Fruit fly (Drosophila melanogaster) whole organism, embryonic: ENCODE results near the gene geko.
A peak's percentile ranks its signal among the peaks of the same experiment; 100 is the strongest.

ENCODE experiments used
- CG10321 ChIP-seq: fragments of 200-800 bp; sonication (Bioruptor generic); IDR thresholded peaks from 2 replicates; pipeline ENCODE4 v1.3.6; 2022; ENCODE audit warnings: missing biosample characterization, missing genetic modification characterization
- CG10979 ChIP-seq: fragments of 200-800 bp; sonication (Bioruptor generic); optimal IDR thresholded peaks from 2 replicates; lab custom pipeline; 2018; ENCODE audit warnings: missing biosample characterization, mild to moderate bottlenecking, missing genetic modification characterization, moderate library complexity
- CG11247 ChIP-seq: fragments of 200-800 bp; sonication (Bioruptor generic); IDR thresholded peaks from 2 replicates; pipeline ENCODE4 v1.3.6; 2022; ENCODE audit warnings: missing biosample characterization, missing genetic modification characterization
- CG17359 ChIP-seq: fragments of 200-800 bp; sonication (Bioruptor generic); optimal IDR thresholded peaks from 3 replicates; lab custom pipeline; 2018; ENCODE audit warnings: missing biosample characterization, mild to moderate bottlenecking, missing genetic modification characterization, moderate library complexity
- CG18011 ChIP-seq: fragments of 200-800 bp; sonication (Bioruptor generic); optimal IDR thresholded peaks from 2 replicates; lab custom pipeline; 2017; ENCODE audit warnings: missing biosample characterization, missing genetic modification characterization, mild to moderate bottlenecking, moderate library complexity, missing genotype
- CG18599 ChIP-seq: fragments of 200-800 bp; sonication (Bioruptor generic); optimal IDR thresholded peaks from 3 replicates; lab custom pipeline; 2017; ENCODE audit warnings: missing biosample characterization, missing genetic modification characterization, mild to moderate bottlenecking, moderate library complexity, missing genetic modification reagents
- CG2199 ChIP-seq: fragments of 200-800 bp; sonication (Bioruptor generic); IDR thresholded peaks from 3 replicates; pipeline ENCODE4 v1.3.6; 2022; ENCODE audit warnings: missing biosample characterization, missing genetic modification characterization
- CG2889 ChIP-seq: fragments of 200-800 bp; sonication (Bioruptor generic); IDR thresholded peaks from 3 replicates; pipeline ENCODE4 v1.3.6; 2022; ENCODE audit warnings: missing biosample characterization, missing genetic modification characterization
- CG31441 ChIP-seq: fragments of 200-800 bp; sonication (Bioruptor generic); IDR thresholded peaks from 2 replicates; pipeline ENCODE4 v1.3.6; 2022; ENCODE audit warnings: missing biosample characterization, missing genetic modification characterization
- CG34376 ChIP-seq: fragments of 200-800 bp; sonication (Bioruptor generic); optimal IDR thresholded peaks from 2 replicates; lab custom pipeline; 2018; ENCODE audit warnings: missing biosample characterization, mild to moderate bottlenecking, missing genetic modification characterization
- CG4360 ChIP-seq: fragments of 200-800 bp; sonication (Bioruptor generic); IDR thresholded peaks from 2 replicates; pipeline ENCODE4 v1.3.6; 2022; ENCODE audit warnings: missing biosample characterization, missing genetic modification characterization
- CG6175 ChIP-seq: fragments of 200-800 bp; sonication (Bioruptor generic); IDR thresholded peaks from 3 replicates; pipeline ENCODE4 v1.3.6; 2022; ENCODE audit warnings: missing biosample characterization, missing genetic modification characterization
- CG6689 ChIP-seq: fragments of 200-800 bp; sonication (Bioruptor generic); IDR thresholded peaks from 2 replicates; pipeline ENCODE4 v1.3.6; 2022; ENCODE audit warnings: missing biosample characterization, missing genetic modification characterization
- CG7745 ChIP-seq: fragments of 200-800 bp; sonication (Bioruptor generic); optimal IDR thresholded peaks from 2 replicates; lab custom pipeline; 2018; ENCODE audit warnings: missing biosample characterization, mild to moderate bottlenecking, missing genetic modification characterization, moderate library complexity
- CG7786 ChIP-seq: fragments of 200-800 bp; sonication (Bioruptor generic); optimal IDR thresholded peaks from 2 replicates; lab custom pipeline; 2016; ENCODE audit warnings: missing biosample characterization, missing genetic modification characterization
- CG8281 ChIP-seq: fragments of 200-800 bp; sonication (Bioruptor generic); optimal IDR thresholded peaks from 2 replicates; lab custom pipeline; 2018; ENCODE audit warnings: missing biosample characterization, mild to moderate bottlenecking, missing genetic modification characterization, moderate library complexity
- CG8388 ChIP-seq: fragments of 200-800 bp; sonication (Bioruptor generic); optimal IDR thresholded peaks from 2 replicates; lab custom pipeline; 2019; ENCODE audit warnings: missing biosample characterization, mild to moderate bottlenecking, missing genetic modification characterization, moderate library complexity
- Chrac-16 ChIP-seq: fragments of 200-800 bp; sonication (Bioruptor generic); optimal IDR thresholded peaks from 3 replicates; lab custom pipeline; 2016; ENCODE audit warnings: missing biosample characterization, missing genetic modification characterization
- Drgx ChIP-seq: fragments of 200-800 bp; sonication (Bioruptor generic); IDR thresholded peaks from 2 replicates; pipeline ENCODE4 v1.3.6; 2022; ENCODE audit warnings: missing biosample characterization, missing genetic modification characterization
- HLH54F ChIP-seq: fragments of 200-800 bp; sonication (Bioruptor generic); optimal IDR thresholded peaks from 3 replicates; lab custom pipeline; 2016; ENCODE audit warnings: missing biosample characterization, missing genetic modification characterization
- Hsf ChIP-seq: fragments of 200-800 bp; sonication (Bioruptor generic); optimal IDR thresholded peaks from 3 replicates; lab custom pipeline; 2016; ENCODE audit warnings: missing biosample characterization, missing genetic modification characterization
- Opbp ChIP-seq: fragments of 200-800 bp; sonication (Bioruptor generic); IDR thresholded peaks from 3 replicates; pipeline ENCODE4 v1.3.6; 2022; ENCODE audit warnings: missing biosample characterization, missing genetic modification characterization; ENCODE audit not compliant: partially characterized antibody
- Scr ChIP-seq: fragments of 200-800 bp; sonication (Bioruptor generic); IDR thresholded peaks from 2 replicates; pipeline ENCODE4 v1.3.6; 2022; ENCODE audit warnings: missing biosample characterization, missing genetic modification characterization; ENCODE audit not compliant: partially characterized antibody
- Sox102F ChIP-seq: fragments of 200-800 bp; sonication (Bioruptor generic); optimal IDR thresholded peaks from 2 replicates; lab custom pipeline; 2018; ENCODE audit warnings: missing biosample characterization, mild to moderate bottlenecking, missing genetic modification characterization, moderate library complexity
- Ssrp ChIP-seq: fragments of 200-800 bp; sonication (Bioruptor generic); optimal IDR thresholded peaks from 2 replicates; lab custom pipeline; 2018; ENCODE audit warnings: missing biosample characterization, mild to moderate bottlenecking, missing genetic modification characterization, moderate library complexity
- Usf ChIP-seq: fragments of 200-800 bp; sonication (Bioruptor generic); optimal IDR thresholded peaks from 2 replicates; lab custom pipeline; 2017; ENCODE audit warnings: missing genotype, missing biosample characterization, missing genetic modification characterization
- Xbp1 ChIP-seq: fragments of 200-800 bp; sonication (Bioruptor generic); optimal IDR thresholded peaks from 3 replicates; lab custom pipeline; 2016; ENCODE audit warnings: missing biosample characterization, mild to moderate bottlenecking, missing genetic modification characterization
- Xrp1 ChIP-seq: fragments of 200-800 bp; sonication (Bioruptor generic); IDR thresholded peaks from 2 replicates; pipeline ENCODE4 v1.3.6; 2022; ENCODE audit warnings: missing biosample characterization, missing genetic modification characterization
- ash1 ChIP-seq: fragments of 200-800 bp; sonication (Bioruptor generic); optimal IDR thresholded peaks from 2 replicates; lab custom pipeline; 2018; ENCODE audit warnings: missing biosample characterization, mild to moderate bottlenecking, missing genetic modification characterization
- btn ChIP-seq: fragments of 200-800 bp; sonication (Bioruptor generic); optimal IDR thresholded peaks from 2 replicates; lab custom pipeline; 2016; ENCODE audit warnings: missing biosample characterization, missing genetic modification characterization
- crc ChIP-seq: fragments of 200-800 bp; sonication (Bioruptor generic); optimal IDR thresholded peaks from 2 replicates; lab custom pipeline; 2016; ENCODE audit warnings: missing biosample characterization, missing genetic modification characterization
- esg ChIP-seq: fragments of 200-800 bp; sonication (Bioruptor generic); conservative IDR thresholded peaks from 2 replicates; pipeline ENCODE4 v1.3.6; 2022; ENCODE audit warnings: missing biosample characterization, missing genetic modification characterization
- eve ChIP-seq, 2 experiments: fragments of >200 bp; optimal IDR thresholded peaks; 2 replicates each; lab custom pipeline; 2017; ENCODE audit warnings: missing biosample characterization in 2 of 2, missing genetic modification characterization in 2 of 2
- gem ChIP-seq: fragments of 200-800 bp; sonication (Bioruptor generic); optimal IDR thresholded peaks from 2 replicates; lab custom pipeline; 2019; ENCODE audit warnings: missing biosample characterization, mild to moderate bottlenecking, missing genetic modification characterization, moderate library complexity
- gt ChIP-seq: fragments of 200-800 bp; sonication (Bioruptor generic); IDR thresholded peaks from 2 replicates; pipeline ENCODE4 v1.3.6; 2022; ENCODE audit warnings: missing biosample characterization, missing genetic modification characterization
- hbn ChIP-seq: fragments of 200-800 bp; sonication (Bioruptor generic); IDR thresholded peaks from 2 replicates; pipeline ENCODE4 v1.3.6; 2022; ENCODE audit warnings: missing biosample characterization, missing genetic modification characterization; ENCODE audit not compliant: partially characterized antibody
- maf-S ChIP-seq: fragments of 200-800 bp; sonication (Bioruptor generic); optimal IDR thresholded peaks from 2 replicates; lab custom pipeline; 2016; ENCODE audit warnings: missing biosample characterization, missing genetic modification characterization
- nerfin-2 ChIP-seq: fragments of 200-800 bp; sonication (Bioruptor generic); IDR thresholded peaks from 2 replicates; pipeline ENCODE4 v1.3.6; 2022; ENCODE audit warnings: missing biosample characterization, missing genetic modification characterization; ENCODE audit not compliant: partially characterized antibody
- prd ChIP-seq, 3 experiments: fragments of >200 bp in 2 of 3; fragments of 200-800 bp in 1 of 3; sonication (Bioruptor generic) in 1 of 3; optimal IDR thresholded peaks in 2 of 3; IDR thresholded peaks in 1 of 3; 2 replicates in 2 of 3; 3 replicates in 1 of 3; pipeline versions ENCODE4 v1.3.6 to Lab custom; 2017 to 2022; ENCODE audit warnings: missing biosample characterization in 1 of 3, missing genetic modification characterization in 1 of 3
- row ChIP-seq: fragments of 200-800 bp; sonication (Bioruptor generic); IDR thresholded peaks from 3 replicates; pipeline ENCODE4 v1.3.6; 2022; ENCODE audit warnings: missing biosample characterization, missing genetic modification characterization
- sc ChIP-seq, 3 experiments: fragments of >200 bp in 2 of 3; fragments of 200-800 bp in 1 of 3; sonication (Bioruptor generic) in 1 of 3; optimal IDR thresholded peaks; 2 replicates in 2 of 3; 3 replicates in 1 of 3; lab custom pipeline; 2017; ENCODE audit warnings: mild to moderate bottlenecking in 1 of 3, missing biosample characterization in 1 of 3, missing genetic modification characterization in 1 of 3, missing genetic modification reagents in 1 of 3
- sd ChIP-seq: fragments of 200-800 bp; sonication (Bioruptor generic); optimal IDR thresholded peaks from 3 replicates; lab custom pipeline; 2018; ENCODE audit warnings: missing biosample characterization, mild to moderate bottlenecking, missing genetic modification characterization, moderate library complexity
- sens ChIP-seq: fragments of 200-800 bp; sonication (Bioruptor generic); peaks from one replicate; lab custom pipeline; 2016; ENCODE audit warnings: missing biosample characterization, missing genetic modification characterization
- sisA ChIP-seq: fragments of 200-800 bp; sonication (Bioruptor generic); IDR thresholded peaks from 2 replicates; pipeline ENCODE4 v1.3.6; 2022; ENCODE audit warnings: missing biosample characterization, missing genetic modification characterization
- sna ChIP-seq: fragments of 200-800 bp; sonication (Bioruptor generic); IDR thresholded peaks from 2 replicates; pipeline ENCODE4 v1.3.6; 2022; ENCODE audit warnings: missing biosample characterization, missing genetic modification characterization; ENCODE audit not compliant: partially characterized antibody
- trh ChIP-seq: fragments of 200-800 bp; sonication (Bioruptor generic); optimal IDR thresholded peaks from 2 replicates; lab custom pipeline; 2016; ENCODE audit warnings: missing biosample characterization, missing genetic modification characterization
- ttk ChIP-seq: fragments of 200-800 bp; sonication (Bioruptor generic); IDR thresholded peaks from 2 replicates; pipeline ENCODE4 v2.1.2; 2022; ENCODE audit warnings: missing biosample characterization, missing genetic modification characterization
- z ChIP-seq: fragments of 200-800 bp; sonication (Bioruptor generic); IDR thresholded peaks from 3 replicates; pipeline ENCODE4 v1.3.6; 2022; ENCODE audit warnings: missing biosample characterization, missing genetic modification characterization
- zf30C ChIP-seq: fragments of 200-800 bp; sonication (Bioruptor generic); optimal IDR thresholded peaks from 3 replicates; lab custom pipeline; 2018; ENCODE audit warnings: missing biosample characterization, mild to moderate bottlenecking, missing genetic modification characterization

geko gene

DNA sequence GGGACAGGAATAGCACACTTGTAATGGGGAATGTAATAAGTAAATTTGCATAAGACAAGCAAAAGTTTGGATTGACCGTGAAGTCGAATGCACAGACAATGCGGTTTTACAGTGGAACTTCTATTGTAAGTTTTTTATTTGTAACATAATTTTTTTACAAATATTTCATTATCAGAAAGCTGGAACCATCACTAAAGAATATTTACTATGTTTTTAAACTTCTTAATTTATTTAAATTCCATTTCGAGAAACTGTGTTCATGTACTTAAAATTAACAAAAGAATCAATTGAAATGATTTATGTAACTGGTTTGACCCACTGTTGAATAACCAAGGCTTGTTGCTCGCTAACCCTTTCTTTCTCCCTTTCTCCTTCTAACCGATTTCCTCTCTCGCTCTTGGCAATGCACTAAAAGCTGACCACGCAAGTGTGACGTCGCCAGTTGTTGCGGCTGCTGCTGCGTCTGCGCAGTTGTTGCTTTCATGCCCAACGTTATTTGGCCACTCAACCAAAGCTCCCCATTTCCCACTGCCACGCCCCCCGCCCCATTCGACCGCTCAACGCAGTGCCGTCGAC, 37.7 kb upstream of the geko start (continued):
- TF ChIP-seq CG7745 (tag; lab: Kevin White, UChicago): no peak
- TF ChIP-seq sens (GFP tag; lab: Kevin White, UChicago): peak; percentile 86
- TF ChIP-seq CG6175: no peak
- no peak for TF ChIP-seq CG18599
- TF ChIP-seq gt (GFP tag; lab: Robert Waterston, UW): no peak
- 0 out of 3 replicates have a peak, but pooled peaks have one; percentile 29 for TF ChIP-seq CG2199 (GFP tag; lab: Robert Waterston, UW)
- no peak for TF ChIP-seq btn (GFP tag; lab: Kevin White, UChicago)
- TF ChIP-seq ash1 (GFP tag; lab: Kevin White, UChicago): no peak
- no peak for TF ChIP-seq CG4360 (GFP tag; lab: Robert Waterston, UW)
- peak; percentile 7 for TF ChIP-seq CG10979 (tag; lab: Kevin White, UChicago)
- no peak; the same call in 1 of the 2 replicates for TF ChIP-seq CG31441 (GFP tag; lab: Robert Waterston, UW)
- TF ChIP-seq Scr (GFP tag; lab: Robert Waterston, UW): no peak
- no peak for TF ChIP-seq hbn
- TF ChIP-seq Xbp1: no peak
- TF ChIP-seq prd (optimal IDR thresholded peaks at IDR 0.05; lab: Kevin White, UChicago): no peak
- 0 out of 3 replicates have a peak, but pooled peaks have one; percentile 35 for TF ChIP-seq prd (GFP tag; IDR thresholded peaks at IDR 0.05; lab: Robert Waterston, UW)
- TF ChIP-seq Usf (GFP tag; lab: Kevin White, UChicago): no peak
- TF ChIP-seq Sox102F (GFP tag; lab: Kevin White, UChicago): peak; percentile 44
- TF ChIP-seq Hsf (GFP tag; lab: Kevin White, UChicago): no peak
- TF ChIP-seq CG8281 (tag; lab: Kevin White, UChicago): no peak
- TF ChIP-seq CG18011: no peak
- TF ChIP-seq nerfin-2 (GFP tag; lab: Robert Waterston, UW): no peak
- no peak for TF ChIP-seq CG34376 (GFP tag; lab: Kevin White, UChicago)
- no peak for TF ChIP-seq trh (GFP tag; lab: Kevin White, UChicago)
- TF ChIP-seq Xrp1 (GFP tag; lab: Robert Waterston, UW): peak; percentile 30; the same call in 1 of the 2 replicates
- peak; percentile 26 for TF ChIP-seq CG8388 (GFP tag; lab: Kevin White, UChicago)
- no peak for TF ChIP-seq sc (optimal IDR thresholded peaks at IDR 0.05; lab: Kevin White, UChicago)
- TF ChIP-seq sc (GFP tag; optimal IDR thresholded peaks at IDR 0.05; lab: Kevin White, UChicago): no peak
- TF ChIP-seq Chrac-16: no peak
- TF ChIP-seq esg: no peak
- no peak for TF ChIP-seq Drgx (GFP tag; lab: Robert Waterston, UW)
- TF ChIP-seq HLH54F (GFP tag; lab: Kevin White, UChicago): no peak
- no peak for TF ChIP-seq CG7786 (GFP tag; lab: Kevin White, UChicago)
- TF ChIP-seq sisA (GFP tag; lab: Robert Waterston, UW): 0 out of 2 replicates have a peak, but pooled peaks have one; percentile 15
- peak; percentile 15 for TF ChIP-seq CG17359 (tag; lab: Kevin White, UChicago)
- no peak for TF ChIP-seq CG10321 (GFP tag; lab: Robert Waterston, UW)
- no peak for TF ChIP-seq crc (GFP tag; lab: Kevin White, UChicago)
- no peak for TF ChIP-seq z (GFP tag; lab: Robert Waterston, UW)
- TF ChIP-seq sd (tag; lab: Kevin White, UChicago): no peak
- no peak for TF ChIP-seq sna (GFP tag; lab: Robert Waterston, UW)
- TF ChIP-seq gem (tag; lab: Kevin White, UChicago): peak; percentile 45
- TF ChIP-seq zf30C (GFP tag; lab: Kevin White, UChicago): no peak
- 0 out of 3 replicates have a peak, but pooled peaks have one; percentile 10 for TF ChIP-seq row (GFP tag; lab: Robert Waterston, UW)
- TF ChIP-seq Ssrp (tag; lab: Kevin White, UChicago): peak; percentile 22
- TF ChIP-seq CG2889: no peak
- TF ChIP-seq Opbp (GFP tag; lab: Robert Waterston, UW): no peak
- TF ChIP-seq eve (GFP tag; optimal IDR thresholded peaks at IDR 0.05; lab: Kevin White, UChicago): peak in 1 of 2 experiments; percentile 70
- TF ChIP-seq maf-S (GFP tag; lab: Kevin White, UChicago): no peak
- TF ChIP-seq CG11247: no peak
- peak; percentile 30; the same call in 1 of the 2 replicates for TF ChIP-seq CG6689 (GFP tag; lab: Robert Waterston, UW)
- TF ChIP-seq ttk (GFP tag; lab: Robert Waterston, UW): 0 out of 2 replicates have a peak, but pooled peaks have one; percentile 4
